Fruit fly (Drosophila melanogaster) whole organism, embryonic: ENCODE measurements around the gene mRpL16.

Source experiments
- Adf1 ChIP-seq: fragments of 200-800 bp; sonication (Bioruptor generic); IDR thresholded peaks from 2 replicates; pipeline ENCODE4 v1.3.6; 2022; ENCODE audit warnings: missing biosample characterization, missing genetic modification characterization
- Asciz ChIP-seq: fragments of 200-800 bp; sonication (Bioruptor generic); optimal IDR thresholded peaks from 2 replicates; lab custom pipeline; 2017; ENCODE audit warnings: missing biosample characterization, mild to moderate bottlenecking, missing genetic modification characterization, missing genetic modification reagents
- B-H1 ChIP-seq: fragments of 200-800 bp; sonication (Bioruptor generic); IDR thresholded peaks from 3 replicates; pipeline ENCODE4 v1.3.6; 2022; ENCODE audit warnings: missing biosample characterization, missing genetic modification characterization
- Bteb2 ChIP-seq: fragments of 200-800 bp; sonication (Bioruptor generic); optimal IDR thresholded peaks from 2 replicates; lab custom pipeline; 2016; ENCODE audit warnings: missing biosample characterization, missing genetic modification characterization
- CG10366 ChIP-seq: fragments of 200-800 bp; sonication (Bioruptor generic); IDR thresholded peaks from 2 replicates; pipeline ENCODE4 v1.3.6; 2022; ENCODE audit warnings: missing biosample characterization, missing genetic modification characterization
- CG10565 ChIP-seq: fragments of 200-800 bp; sonication (Bioruptor generic); optimal IDR thresholded peaks from 3 replicates; lab custom pipeline; 2016; ENCODE audit warnings: missing biosample characterization, mild to moderate bottlenecking, missing genetic modification characterization
- CG10654 ChIP-seq: fragments of 200-800 bp; sonication (Bioruptor generic); optimal IDR thresholded peaks from 2 replicates; lab custom pipeline; 2016; ENCODE audit warnings: missing biosample characterization, missing genetic modification characterization
- CG11456 ChIP-seq: fragments of 200-800 bp; sonication (Bioruptor generic); IDR thresholded peaks from 3 replicates; pipeline ENCODE4 v1.3.6; 2022; ENCODE audit warnings: missing biosample characterization, missing genetic modification characterization
- CG12299 ChIP-seq: fragments of 200-800 bp; sonication (Bioruptor generic); optimal IDR thresholded peaks from 2 replicates; lab custom pipeline; 2018; ENCODE audit warnings: missing biosample characterization, mild to moderate bottlenecking, missing genetic modification characterization
- CG15011 ChIP-seq: fragments of 200-800 bp; sonication (Bioruptor generic); optimal IDR thresholded peaks from 3 replicates; lab custom pipeline; 2018; ENCODE audit warnings: missing biosample characterization, mild to moderate bottlenecking, missing genetic modification characterization
- CG1603 ChIP-seq: fragments of 200-800 bp; sonication (Bioruptor generic); optimal IDR thresholded peaks from 2 replicates; lab custom pipeline; 2019; ENCODE audit warnings: missing biosample characterization, mild to moderate bottlenecking, missing genetic modification characterization, moderate library complexity
- CG16779 ChIP-seq: fragments of 200-800 bp; sonication (Bioruptor generic); IDR thresholded peaks from 2 replicates; pipeline ENCODE4 v1.3.6; 2022; ENCODE audit warnings: missing biosample characterization, missing genetic modification characterization
- CG17568 ChIP-seq: fragments of 200-800 bp; sonication (Bioruptor generic); optimal IDR thresholded peaks from 2 replicates; lab custom pipeline; 2018; ENCODE audit warnings: missing biosample characterization, mild to moderate bottlenecking, missing genetic modification characterization, moderate library complexity
- CG18011 ChIP-seq: fragments of 200-800 bp; sonication (Bioruptor generic); optimal IDR thresholded peaks from 2 replicates; lab custom pipeline; 2017; ENCODE audit warnings: missing biosample characterization, missing genetic modification characterization, mild to moderate bottlenecking, moderate library complexity, missing genotype
- CG2202 ChIP-seq: fragments of 200-800 bp; sonication (Bioruptor generic); optimal IDR thresholded peaks from 2 replicates; lab custom pipeline; 2018; ENCODE audit warnings: missing biosample characterization, mild to moderate bottlenecking, missing genetic modification characterization
- CG30431 ChIP-seq: fragments of 200-800 bp; sonication (Bioruptor generic); optimal IDR thresholded peaks from 2 replicates; lab custom pipeline; 2017; ENCODE audit warnings: missing biosample characterization, missing genetic modification characterization
- CG32532 ChIP-seq: fragments of 200-800 bp; sonication (Bioruptor generic); IDR thresholded peaks from 2 replicates; pipeline ENCODE4 v1.3.6; 2022; ENCODE audit warnings: missing biosample characterization, missing genetic modification characterization
- CG4328 ChIP-seq: fragments of 200-800 bp; sonication (Bioruptor generic); optimal IDR thresholded peaks from 3 replicates; lab custom pipeline; 2017; ENCODE audit warnings: missing biosample characterization, missing genetic modification reagents, missing genetic modification characterization
- CG4360 ChIP-seq: fragments of 200-800 bp; sonication (Bioruptor generic); IDR thresholded peaks from 2 replicates; pipeline ENCODE4 v1.3.6; 2022; ENCODE audit warnings: missing biosample characterization, missing genetic modification characterization
- CG4707 ChIP-seq: fragments of 200-800 bp; sonication (Bioruptor generic); optimal IDR thresholded peaks from 2 replicates; lab custom pipeline; 2018; ENCODE audit warnings: missing biosample characterization, mild to moderate bottlenecking, missing genetic modification characterization, moderate library complexity
- CG7271 ChIP-seq: fragments of 200-800 bp; sonication (Bioruptor generic); optimal IDR thresholded peaks from 2 replicates; lab custom pipeline; 2018; ENCODE audit warnings: missing biosample characterization, mild to moderate bottlenecking, missing genetic modification characterization, moderate library complexity
- CG8765 ChIP-seq: fragments of 200-800 bp; sonication (Bioruptor generic); IDR thresholded peaks from 2 replicates; pipeline ENCODE4 v1.3.6; 2022; ENCODE audit warnings: missing biosample characterization, missing genetic modification characterization
- CG8944 ChIP-seq: fragments of 200-800 bp; sonication (Bioruptor generic); optimal IDR thresholded peaks from 3 replicates; lab custom pipeline; 2016; ENCODE audit warnings: missing biosample characterization, missing genetic modification characterization
- CTCF ChIP-seq: fragments of 200-800 bp; sonication (Bioruptor generic); optimal IDR thresholded peaks from 2 replicates; lab custom pipeline; 2017; ENCODE audit warnings: missing biosample characterization, mild to moderate bottlenecking, missing genetic modification characterization, moderate library complexity
- D19A ChIP-seq: fragments of 200-800 bp; optimal IDR thresholded peaks from 3 replicates; lab custom pipeline; 2019; ENCODE audit warnings: missing biosample characterization, mild to moderate bottlenecking, missing genetic modification characterization, moderate library complexity
- Dip2 ChIP-seq: fragments of 200-800 bp; sonication (Bioruptor generic); IDR thresholded peaks from 2 replicates; pipeline ENCODE4 v1.3.6; 2022; ENCODE audit warnings: missing biosample characterization, missing genetic modification characterization
- Eip74EF ChIP-seq, 2 experiments: fragments of 200-800 bp in 1 of 2; fragments of >200 bp in 1 of 2; sonication (Bioruptor generic) in 1 of 2; optimal IDR thresholded peaks; 2 replicates each; lab custom pipeline; 2017 to 2019; ENCODE audit warnings: missing biosample characterization in 2 of 2, missing genetic modification characterization in 2 of 2, mild to moderate bottlenecking in 1 of 2, moderate library complexity in 1 of 2
- Gug ChIP-seq: fragments of 200-800 bp; sonication (Bioruptor generic); IDR thresholded peaks from 4 replicates; pipeline ENCODE4 v1.3.6; 2022; ENCODE audit warnings: missing biosample characterization, missing genetic modification characterization
- H2.0 ChIP-seq: fragments of 200-800 bp; sonication (Bioruptor generic); IDR thresholded peaks from 2 replicates; pipeline ENCODE4 v1.3.6; 2022; ENCODE audit warnings: missing biosample characterization, missing genetic modification characterization
- Sry-δ ChIP-seq: fragments of 200-800 bp; sonication (Bioruptor generic); optimal IDR thresholded peaks from 2 replicates; lab custom pipeline; 2016; ENCODE audit warnings: missing biosample characterization, missing genetic modification characterization
- Tbp ChIP-seq: fragments of >200 bp; optimal IDR thresholded peaks from 2 replicates; lab custom pipeline; 2018; ENCODE audit warnings: missing biosample characterization, missing genetic modification characterization
- ac ChIP-seq: fragments of 200-800 bp; sonication (Bioruptor generic); optimal IDR thresholded peaks from 3 replicates; lab custom pipeline; 2017; ENCODE audit warnings: missing biosample characterization, mild to moderate bottlenecking, missing genetic modification characterization
- al ChIP-seq: fragments of 200-800 bp; sonication (Bioruptor generic); IDR thresholded peaks from 2 replicates; pipeline ENCODE4 v1.3.6; 2022; ENCODE audit warnings: missing biosample characterization, missing genetic modification characterization
- ase ChIP-seq: fragments of 200-800 bp; sonication (Bioruptor generic); IDR thresholded peaks from 3 replicates; pipeline ENCODE4 v1.3.6; 2022; ENCODE audit warnings: missing biosample characterization, missing genetic modification characterization
- bsh ChIP-seq, 2 experiments: fragments of 200-800 bp; sonication (Bioruptor generic); optimal IDR thresholded peaks; 2 replicates each; lab custom pipeline; 2017 to 2018; ENCODE audit warnings: mild to moderate bottlenecking in 2 of 2, missing biosample characterization in 2 of 2, missing genetic modification characterization in 2 of 2, moderate library complexity in 1 of 2
- dimm ChIP-seq: fragments of 200-800 bp; sonication (Bioruptor generic); IDR thresholded peaks from 2 replicates; pipeline ENCODE4 v1.3.6; 2022; ENCODE audit warnings: missing biosample characterization, missing genetic modification characterization
- disco-r ChIP-seq: fragments of 200-800 bp; sonication (Bioruptor generic); optimal IDR thresholded peaks from 2 replicates; lab custom pipeline; 2016; ENCODE audit warnings: missing biosample characterization, missing genetic modification characterization
- dpn ChIP-seq, 2 experiments: fragments of 200-800 bp; sonication (Bioruptor generic); optimal IDR thresholded peaks; 3 replicates each; lab custom pipeline; 2016; ENCODE audit warnings: missing biosample characterization in 2 of 2, missing genetic modification characterization in 2 of 2
- fd3F ChIP-seq: fragments of 200-800 bp; sonication (Bioruptor generic); optimal IDR thresholded peaks from 2 replicates; lab custom pipeline; 2018; ENCODE audit warnings: missing biosample characterization, mild to moderate bottlenecking, missing genetic modification characterization, moderate library complexity
- ham ChIP-seq: fragments of 200-800 bp; sonication (Bioruptor generic); IDR thresholded peaks from 2 replicates; pipeline ENCODE4 v1.3.6; 2022; ENCODE audit warnings: missing biosample characterization, missing genetic modification characterization
- lilli ChIP-seq: fragments of 200-800 bp; sonication (Bioruptor generic); optimal IDR thresholded peaks from 3 replicates; lab custom pipeline; 2016; ENCODE audit warnings: missing biosample characterization, missing genetic modification characterization
- lola ChIP-seq, 3 experiments: fragments of >200 bp in 2 of 3; fragments of 200-800 bp in 1 of 3; sonication (Bioruptor generic) in 1 of 3; optimal IDR thresholded peaks; 2 replicates each; lab custom pipeline; 2017 to 2019; ENCODE audit warnings: missing biosample characterization in 3 of 3, missing genetic modification characterization in 3 of 3, mild to moderate bottlenecking in 1 of 3, moderate library complexity in 1 of 3
- mam ChIP-seq: fragments of 200-800 bp; sonication (Bioruptor generic); optimal IDR thresholded peaks from 3 replicates; lab custom pipeline; 2016; ENCODE audit warnings: missing biosample characterization, missing genetic modification characterization
- phol ChIP-seq: fragments of 200-800 bp; sonication (Bioruptor generic); optimal IDR thresholded peaks from 3 replicates; lab custom pipeline; 2018; ENCODE audit warnings: missing biosample characterization, mild to moderate bottlenecking, missing genetic modification characterization, moderate library complexity
- sima ChIP-seq: fragments of 200-800 bp; sonication (Bioruptor generic); optimal IDR thresholded peaks from 2 replicates; lab custom pipeline; 2016; ENCODE audit warnings: missing biosample characterization, missing genetic modification characterization
- slp2 ChIP-seq: fragments of 200-800 bp; sonication (Bioruptor generic); optimal IDR thresholded peaks from 2 replicates; lab custom pipeline; 2016; ENCODE audit warnings: missing biosample characterization, missing genetic modification characterization
- sr ChIP-seq: fragments of 200-800 bp; sonication (Bioruptor generic); IDR thresholded peaks from 3 replicates; pipeline ENCODE4 v1.3.6; 2022; ENCODE audit warnings: missing biosample characterization, missing genetic modification characterization
- tna ChIP-seq: fragments of 200-800 bp; sonication (Bioruptor generic); IDR thresholded peaks from 2 replicates; pipeline ENCODE4 v1.3.6; 2022; ENCODE audit warnings: missing biosample characterization, missing genetic modification characterization; ENCODE audit not compliant: partially characterized antibody
- z ChIP-seq: fragments of 200-800 bp; sonication (Bioruptor generic); IDR thresholded peaks from 3 replicates; pipeline ENCODE4 v1.3.6; 2022; ENCODE audit warnings: missing biosample characterization, missing genetic modification characterization
- zen2 ChIP-seq: fragments of 200-800 bp; sonication (Bioruptor generic); IDR thresholded peaks from 3 replicates; pipeline ENCODE4 v1.3.6; 2022; ENCODE audit warnings: missing biosample characterization, missing genetic modification characterization; ENCODE audit not compliant: partially characterized antibody
- zfh1 ChIP-seq: fragments of 200-800 bp; sonication (Bioruptor generic); IDR thresholded peaks from 3 replicates; pipeline ENCODE4 v1.3.6; 2022; ENCODE audit warnings: missing biosample characterization, missing genetic modification characterization

The mRpL16 gene

dm6 chrX:1845413-1845951 lies 44.6 kb upstream of the mRpL16 start (continued):
- TF ChIP-seq CG16779 (GFP tag; lab: Robert Waterston, UW) (0 out of 2 replicates have a peak, but pooled peaks have one; percentile 37), sr (GFP tag; lab: Robert Waterston, UW) (peak; percentile 72), CG15011 (GFP tag; lab: Kevin White, UChicago) (peak; percentile 7), H2.0 (GFP tag; lab: Robert Waterston, UW) (no peak), ham (GFP tag; lab: Robert Waterston, UW) (peak; percentile 57; the same call in 1 of the 2 replicates), zen2 (GFP tag; lab: Robert Waterston, UW) (no peak), CG1603 (tag; lab: Kevin White, UChicago) (peak; percentile 65), fd3F (GFP tag; lab: Kevin White, UChicago) (peak; percentile 40), disco-r (peak; percentile 0), phol (tag; lab: Kevin White, UChicago) (no peak), CG10654 (GFP tag; lab: Kevin White, UChicago) (peak; percentile 32), CG4707 (GFP tag; lab: Kevin White, UChicago) (peak; percentile 1), CG4360 (GFP tag; lab: Robert Waterston, UW) (no peak), Adf1 (no peak; the same call in 1 of the 2 replicates), al (GFP tag; lab: Robert Waterston, UW) (peak; percentile 5; the same call in 1 of the 2 replicates), slp2 (GFP tag; lab: Kevin White, UChicago) (no peak), D19A (tag; lab: Kevin White, UChicago) (no peak), CG17568 (peak; percentile 43), Dip2 (GFP tag; lab: Robert Waterston, UW) (no peak), Asciz (GFP tag; lab: Kevin White, UChicago) (peak; percentile 55), ase (GFP tag; lab: Robert Waterston, UW) (no peak), Tbp (no peak), CG12299 (tag; lab: Kevin White, UChicago) (peak; percentile 27), CG7271 (peak; percentile 30), dimm (GFP tag; lab: Robert Waterston, UW) (no peak), CG32532 (GFP tag; lab: Robert Waterston, UW) (peak; percentile 46), CG10366 (peak; percentile 21; the same call in 1 of the 2 replicates), CG10565 (GFP tag; lab: Kevin White, UChicago) (no peak), CG2202 (tag; lab: Kevin White, UChicago) (peak; percentile 34), z (GFP tag; lab: Robert Waterston, UW) (0 out of 3 replicates have a peak, but pooled peaks have one; percentile 21), Bteb2 (GFP tag; lab: Kevin White, UChicago) (peak; percentile 22), CG11456 (GFP tag; lab: Robert Waterston, UW) (peak; percentile 59; the same call in 1 of the 3 replicates), zfh1 (GFP tag; lab: Robert Waterston, UW) (peak; percentile 60; the same call in 1 of the 3 replicates), CG30431 (GFP tag; lab: Kevin White, UChicago) (no peak), mam (peak; percentile 41), B-H1 (GFP tag; lab: Robert Waterston, UW) (peak; percentile 31; the same call in 1 of the 3 replicates), Sry-δ (peak; percentile 27), Gug (no peak), CG4328 (no peak), CG8765 (no peak), CG18011 (peak; percentile 25), bsh (GFP tag; optimal IDR thresholded peaks at IDR 0.05; lab: Kevin White, UChicago) (peak in 1 of 2 experiments; percentile 52), lilli (GFP tag; lab: Kevin White, UChicago) (peak; percentile 42), ac (GFP tag; lab: Kevin White, UChicago) (no peak), CTCF (GFP tag; lab: Kevin White, UChicago) (no peak), lola (GFP tag; optimal IDR thresholded peaks at IDR 0.05; lab: Kevin White, UChicago) (no peak), dpn (GFP tag; optimal IDR thresholded peaks at IDR 0.05; lab: Kevin White, UChicago) (peak in 1 of 2 experiments; percentile 55), tna (GFP tag; lab: Robert Waterston, UW) (no peak), sima (GFP tag; lab: Kevin White, UChicago) (no peak), Eip74EF (GFP tag; optimal IDR thresholded peaks at IDR 0.05; lab: Kevin White, UChicago) (no peak), CG8944 (GFP tag; lab: Kevin White, UChicago) (peak; percentile 40)
